Worm (Caenorhabditis elegans) whole organism, L1 larva: ENCODE results near the gene nhr-128.

Source experiments
- elt-2 ChIP-seq: sonication (generic microtip); optimal IDR thresholded peaks from 2 replicates; lab custom pipeline; 2016; ENCODE audit warnings: missing genetic modification characterization, mild to moderate bottlenecking, inconsistent platforms, missing compliant biosample characterization, missing genetic modification reagents
- lir-3 ChIP-seq: sonication (generic microtip); optimal IDR thresholded peaks from 2 replicates; lab custom pipeline; 2016; ENCODE audit warnings: mild to moderate bottlenecking, missing genetic modification characterization, moderate library complexity, missing compliant biosample characterization; ENCODE audit not compliant: poor library complexity
- nhr-85 ChIP-seq: sonication (generic microtip); peaks from one replicate; lab custom pipeline; 2016; ENCODE audit warnings: missing genetic modification characterization, inconsistent platforms, missing compliant biosample characterization
- pax-3 ChIP-seq: fragments of 200-800 bp; sonication (Bioruptor generic); optimal IDR thresholded peaks from 2 replicates; lab custom pipeline; 2018; ENCODE audit warnings: mild to moderate bottlenecking, missing genetic modification characterization, moderate library complexity, missing compliant biosample characterization
- pqm-1 ChIP-seq: sonication (generic microtip); optimal IDR thresholded peaks from 3 replicates; lab custom pipeline; 2017; ENCODE audit warnings: missing biosample characterization, missing genetic modification characterization
- tbx-2 ChIP-seq: sonication (generic microtip); optimal IDR thresholded peaks from 2 replicates; lab custom pipeline; 2016; ENCODE audit warnings: missing genetic modification characterization, missing compliant biosample characterization

ce11 chrV:2225130-2225529 lies 3.3 kb downstream of the nhr-128 start, which contains the start of gene nhr-103:
- TF ChIP-seq elt-2 (tag; lab: Kevin White, UChicago): no peak
- TF ChIP-seq tbx-2 (tag; lab: Kevin White, UChicago): no peak
- TF ChIP-seq nhr-85: no peak
- TF ChIP-seq lir-3: no peak
- no peak for TF ChIP-seq pqm-1
- TF ChIP-seq pax-3 (tag; lab: Kevin White, UChicago): no peak
